Fruit fly (Drosophila melanogaster): ENCODE data around the gene stai.

Gene stai

DNA sequence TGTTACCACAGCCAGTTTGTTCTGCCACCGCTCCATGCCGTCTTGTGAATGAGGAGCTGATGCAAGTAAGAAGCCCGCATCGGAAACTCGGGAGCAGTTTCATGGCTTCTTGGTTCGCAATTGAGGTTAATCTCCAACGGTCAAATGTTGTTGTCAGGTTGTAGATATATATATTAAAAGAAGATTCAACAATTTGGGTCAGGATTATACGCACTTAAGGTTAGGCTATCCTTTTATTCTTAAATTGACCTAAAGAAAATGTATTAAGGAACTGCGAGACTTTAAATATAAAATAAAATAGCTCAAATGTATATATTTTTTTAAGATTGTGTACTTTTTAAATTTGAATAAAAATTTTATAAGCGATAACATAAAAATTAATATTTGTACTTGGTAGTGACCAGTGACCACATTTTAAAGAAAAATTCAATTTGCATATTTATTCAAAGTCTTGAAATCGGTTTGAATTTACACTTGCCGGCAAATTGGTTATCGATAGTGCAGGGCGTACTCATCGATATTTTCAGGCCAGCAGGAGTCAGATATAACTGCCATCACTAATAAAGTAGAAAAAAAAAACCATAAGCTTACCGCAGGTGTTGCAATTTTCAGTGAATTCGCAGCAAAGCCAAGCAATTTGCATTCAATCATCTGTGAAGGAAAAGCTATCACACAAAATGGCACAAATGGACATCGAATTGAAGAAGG is 31.5 kb upstream of the stai start, which contains the start of the genes CG9150 and Pfdn1 (continued):
- TF ChIP-seq CG9797 (GFP tag; optimal IDR thresholded peaks at IDR 0.05) (peak; percentile 12), CG30020 (tag; optimal IDR thresholded peaks at IDR 0.05) (no peak), nerfin-1 (tag; optimal IDR thresholded peaks at IDR 0.05) (no peak), CG10209 (GFP tag; optimal IDR thresholded peaks at IDR 0.05) (no peak), NC2β (GFP tag; optimal IDR thresholded peaks at IDR 0.05) (no peak), CG2202 (tag; optimal IDR thresholded peaks at IDR 0.05) (no peak), CG32772 (GFP tag; IDR thresholded peaks at IDR 0.05) (peak; percentile 83), HLHmδ (GFP tag; optimal IDR thresholded peaks at IDR 0.05) (no peak), Gug (GFP tag; IDR thresholded peaks at IDR 0.05) (no peak), D (optimal IDR thresholded peaks at IDR 0.05) (no peak), D (GFP tag; optimal IDR thresholded peaks at IDR 0.05) (no peak), Nf-YC (tag; optimal IDR thresholded peaks at IDR 0.05) (no peak), CG12236 (GFP tag; optimal IDR thresholded peaks at IDR 0.05) (no peak), dimm (GFP tag; IDR thresholded peaks at IDR 0.05) (no peak), E2f1 (GFP tag; IDR thresholded peaks at IDR 0.05) (no peak), CG11247 (GFP tag; IDR thresholded peaks at IDR 0.05) (no peak), pfk (GFP tag; optimal IDR thresholded peaks at IDR 0.05) (no peak), aop (GFP tag; IDR thresholded peaks at IDR 0.05) (no peak), pan (optimal IDR thresholded peaks at IDR 0.05) (no peak), pan (GFP tag; optimal IDR thresholded peaks at IDR 0.05 in 1 of 2, IDR thresholded peaks at IDR 0.05 in 1 of 2) (no peak), CG16863 (GFP tag; optimal IDR thresholded peaks at IDR 0.05) (no peak), ATbp (GFP tag; optimal IDR thresholded peaks at IDR 0.05) (no peak), Myb (GFP tag; optimal IDR thresholded peaks at IDR 0.05) (peak; percentile 68), Asciz (GFP tag; optimal IDR thresholded peaks at IDR 0.05) (no peak), shn (GFP tag; optimal IDR thresholded peaks at IDR 0.05) (no peak), Xbp1 (GFP tag; optimal IDR thresholded peaks at IDR 0.05) (no peak), CG42726 (GFP tag; IDR thresholded peaks at IDR 0.05; ENCODE audit: partially characterized antibody) (peak; percentile 69; the same call in 1 of the 2 replicates), Doc2 (GFP tag; IDR thresholded peaks at IDR 0.05) (no peak), grn (GFP tag; optimal IDR thresholded peaks at IDR 0.05) (no peak), CG11723 (GFP tag; optimal IDR thresholded peaks at IDR 0.05) (no peak), bigmax (GFP tag; optimal IDR thresholded peaks at IDR 0.05) (no peak), zf30C (GFP tag; optimal IDR thresholded peaks at IDR 0.05) (no peak), CG4328 (GFP tag; optimal IDR thresholded peaks at IDR 0.05) (no peak), CG15073 (GFP tag; optimal IDR thresholded peaks at IDR 0.05) (no peak), CG1529 (GFP tag; optimal IDR thresholded peaks at IDR 0.05) (no peak), Mes4 (GFP tag; optimal IDR thresholded peaks at IDR 0.05) (no peak), CG2116 (GFP tag; optimal IDR thresholded peaks at IDR 0.05) (peak; percentile 88), sisA (GFP tag; IDR thresholded peaks at IDR 0.05) (no peak), CrebB (tag; optimal IDR thresholded peaks at IDR 0.05) (no peak), CG4854 (GFP tag; optimal IDR thresholded peaks at IDR 0.05) (no peak), CG4360 (GFP tag; IDR thresholded peaks at IDR 0.05) (no peak), Dbx (GFP tag; IDR thresholded peaks at IDR 0.05) (peak; percentile 36; the same call in 2 of the 3 replicates), Atf3 (GFP tag; optimal IDR thresholded peaks at IDR 0.05) (no peak), Dp (GFP tag; optimal IDR thresholded peaks at IDR 0.05) (peak; percentile 92), Adf1 (GFP tag; IDR thresholded peaks at IDR 0.05) (no peak), Sin3A (optimal IDR thresholded peaks at IDR 0.05) (peak; percentile 18), Atf6 (GFP tag; IDR thresholded peaks at IDR 0.05) (no peak), dm (GFP tag; optimal IDR thresholded peaks at IDR 0.05) (peak; percentile 50), HmgZ (tag; optimal IDR thresholded peaks at IDR 0.05) (peak; percentile 34), CG1024 (GFP tag; IDR thresholded peaks at IDR 0.05) (no peak), CHES-1-like (GFP tag; optimal IDR thresholded peaks at IDR 0.05) (no peak), fd102C (GFP tag; optimal IDR thresholded peaks at IDR 0.05) (no peak)

All from whole organism, embryonic.